Fruit fly (Drosophila melanogaster): ENCODE results near the gene CG13895.

Gene CG13895

DNA sequence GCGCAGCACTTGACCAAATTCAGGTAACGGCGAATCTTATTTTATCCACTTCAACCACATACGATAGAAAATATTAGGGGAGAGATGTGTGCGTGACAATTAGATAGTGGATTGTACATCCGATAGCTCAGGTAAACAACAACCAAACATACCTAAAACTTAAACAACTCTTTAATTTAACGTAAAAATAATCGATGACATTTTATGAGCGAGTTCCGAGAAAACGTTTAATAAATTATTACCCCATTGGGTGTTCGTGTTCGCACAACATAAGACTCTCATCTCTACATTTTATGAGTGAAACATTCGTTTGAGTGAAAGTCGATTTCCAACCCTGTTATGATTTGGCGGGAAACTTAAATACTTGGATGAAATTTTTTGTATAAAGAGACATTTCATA, 27.7 kb downstream of the CG13895 start, which contains the start of gene CG17129 (continued):
- TF ChIP-seq Abd-B (GFP tag; optimal IDR thresholded peaks at IDR 0.05) (peak; percentile 76), peb (GFP tag; IDR thresholded peaks at IDR 0.05) (peak; percentile 54; the same call in 1 of the 2 replicates), CG11695 (GFP tag; IDR thresholded peaks at IDR 0.05) (peak; percentile 63; the same call in 1 of the 3 replicates), Sox100B (GFP tag; optimal IDR thresholded peaks at IDR 0.05) (peak; percentile 61), Lim3 (GFP tag; IDR thresholded peaks at IDR 0.05) (no peak), esg (GFP tag; conservative IDR thresholded peaks at IDR 0.05) (peak; percentile 62), CG1603 (tag; optimal IDR thresholded peaks at IDR 0.05) (peak; percentile 87), CG3838 (GFP tag; optimal IDR thresholded peaks at IDR 0.05) (peak; percentile 54), tna (GFP tag; IDR thresholded peaks at IDR 0.05; ENCODE audit: partially characterized antibody) (peak; percentile 75), prd (optimal IDR thresholded peaks at IDR 0.05) (no peak), prd (GFP tag; IDR thresholded peaks at IDR 0.05) (peak; percentile 88), org-1 (GFP tag; optimal IDR thresholded peaks at IDR 0.05) (peak; percentile 29), CG1792 (GFP tag; optimal IDR thresholded peaks at IDR 0.05) (peak; percentile 29), CG10321 (GFP tag; IDR thresholded peaks at IDR 0.05) (no peak), fd64A (GFP tag; optimal IDR thresholded peaks at IDR 0.05) (no peak), pnt (GFP tag; optimal IDR thresholded peaks at IDR 0.05) (peak; percentile 76), CG14710 (tag; optimal IDR thresholded peaks at IDR 0.05) (peak; percentile 87), Sin3A (optimal IDR thresholded peaks at IDR 0.05) (peak; percentile 7), ATbp (GFP tag; optimal IDR thresholded peaks at IDR 0.05) (peak; percentile 43), Sox102F (GFP tag; optimal IDR thresholded peaks at IDR 0.05) (peak; percentile 75), hth (optimal IDR thresholded peaks at IDR 0.05) (no peak), ftz-f1 (GFP tag; optimal IDR thresholded peaks at IDR 0.05) (no peak), corto (GFP tag; optimal IDR thresholded peaks at IDR 0.05) (peak; percentile 25), CG31224 (GFP tag; IDR thresholded peaks at IDR 0.05) (peak; percentile 58), tio (GFP tag; optimal IDR thresholded peaks at IDR 0.05) (no peak), eyg (GFP tag; optimal IDR thresholded peaks at IDR 0.05) (peak; percentile 65), sr (GFP tag; IDR thresholded peaks at IDR 0.05) (no peak), CG13287 (GFP tag; IDR thresholded peaks at IDR 0.05; ENCODE audit: partially characterized antibody) (peak; percentile 99), Poxn (GFP tag; IDR thresholded peaks at IDR 0.05) (no peak), CG10979 (tag; optimal IDR thresholded peaks at IDR 0.05) (peak; percentile 70), bbx (GFP tag; IDR thresholded peaks at IDR 0.05; ENCODE audit: partially characterized antibody) (peak; percentile 90), CoRest (tag; optimal IDR thresholded peaks at IDR 0.05) (peak; percentile 79), sim (GFP tag; IDR thresholded peaks at IDR 0.05) (no peak), mirr (GFP tag; optimal IDR thresholded peaks at IDR 0.05) (no peak), sisA (GFP tag; IDR thresholded peaks at IDR 0.05) (peak; percentile 81), Rx (GFP tag; IDR thresholded peaks at IDR 0.05) (peak; percentile 53), cato (GFP tag; optimal IDR thresholded peaks at IDR 0.05; ENCODE audit: borderline replicate concordance) (peak; percentile 28), CG2202 (tag; optimal IDR thresholded peaks at IDR 0.05) (peak; percentile 41), Dp (GFP tag; optimal IDR thresholded peaks at IDR 0.05) (peak; percentile 80), ken (GFP tag; IDR thresholded peaks at IDR 0.05) (peak; percentile 85), CG5245 (GFP tag; optimal IDR thresholded peaks at IDR 0.05) (peak; percentile 69), repo (GFP tag; optimal IDR thresholded peaks at IDR 0.05) (peak; percentile 31), Med (GFP tag) (peak; percentile 97), CG34422 (GFP tag; IDR thresholded peaks at IDR 0.05) (peak; percentile 69; the same call in 2 of the 3 replicates), CG8944 (GFP tag; optimal IDR thresholded peaks at IDR 0.05) (peak; percentile 79), CG16863 (GFP tag; optimal IDR thresholded peaks at IDR 0.05) (peak; percentile 78), sens (GFP tag) (peak; percentile 97), Hr51 (GFP tag; optimal IDR thresholded peaks at IDR 0.05) (peak; percentile 50 to 61), CG9797 (GFP tag; optimal IDR thresholded peaks at IDR 0.05) (no peak), Bdp1 (GFP tag; optimal IDR thresholded peaks at IDR 0.05) (peak; percentile 54), CG9437 (GFP tag; optimal IDR thresholded peaks at IDR 0.05) (peak; percentile 39), CG6254 (GFP tag; optimal IDR thresholded peaks at IDR 0.05) (no peak)

Data from whole organism, embryonic.